Worm (Caenorhabditis elegans): ENCODE data around the gene xnd-1.

Gene xnd-1

DNA sequence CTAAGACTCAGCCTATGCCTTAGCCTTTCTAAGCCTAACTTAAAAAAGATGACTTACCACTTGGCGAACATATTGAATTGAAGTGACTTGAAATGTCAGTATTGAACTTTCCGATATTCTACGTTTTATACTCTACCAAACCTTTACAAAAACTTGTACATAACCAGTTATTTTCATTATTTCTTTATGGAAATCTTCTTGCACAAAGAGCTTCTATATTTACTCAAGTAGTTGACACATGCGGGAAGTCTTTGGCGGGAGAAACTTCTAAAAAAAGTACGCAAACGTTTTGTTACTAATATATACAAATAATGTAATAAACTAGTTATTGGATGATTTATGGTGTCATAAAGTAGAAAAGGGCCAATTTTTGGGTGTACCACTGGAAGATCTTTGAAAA is 35.6 kb upstream of the xnd-1 start, which contains the start of gene nspb-12:
Gene nspb-12, minus strand, starts transcription at position 101 of the 400 bp plus-strand sequence.
- no peak for TF ChIP-seq ztf-11 (tag; optimal IDR thresholded peaks at IDR 0.05)

DNA sequence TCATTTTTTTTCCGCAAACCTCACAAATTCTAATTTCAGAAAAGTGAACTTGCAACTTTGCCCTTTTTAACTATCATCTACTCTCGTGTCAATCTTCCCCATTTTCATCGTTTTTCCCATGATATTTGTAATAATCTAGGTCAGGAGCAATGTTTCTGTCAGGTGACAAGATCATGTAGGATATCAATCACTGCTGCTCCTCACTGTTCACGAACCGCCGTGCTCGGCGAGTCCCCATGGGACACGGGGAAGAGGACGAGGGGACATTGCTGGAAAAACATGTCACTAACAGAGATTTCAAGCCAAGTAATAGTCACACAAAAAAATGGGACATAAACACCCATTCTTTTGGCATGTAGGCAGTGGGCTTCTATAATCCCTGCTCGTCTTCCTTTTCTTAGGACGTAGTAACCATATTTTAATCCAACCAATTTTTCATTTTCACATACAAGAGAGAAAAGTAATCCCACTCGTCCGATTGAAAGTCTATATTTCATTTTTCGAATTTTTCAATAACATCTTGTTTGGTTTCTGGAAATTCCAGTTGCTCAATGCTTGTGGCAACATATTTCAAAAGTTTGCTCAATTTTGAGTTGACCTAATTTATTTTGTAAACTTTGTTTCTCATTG is 33.3 kb upstream of the xnd-1 start:
- TF ChIP-seq mep-1 (tag; optimal IDR thresholded peaks at IDR 0.05), result no peak
- TF ChIP-seq mls-2 (tag; optimal IDR thresholded peaks at IDR 0.05), result no peak
- TF ChIP-seq ceh-43 (GFP tag; optimal IDR thresholded peaks at IDR 0.05), result no peak
- no peak for TF ChIP-seq elt-1 (tag; optimal IDR thresholded peaks at IDR 0.05; ENCODE audit: borderline replicate concordance, insufficient read depth)
- TF ChIP-seq bed-3 (GFP tag; optimal IDR thresholded peaks at IDR 0.05), result no peak
- TF ChIP-seq nhr-28 (tag; optimal IDR thresholded peaks at IDR 0.05), result no peak
- no peak for TF ChIP-seq ztf-11 (tag; optimal IDR thresholded peaks at IDR 0.05)
- no peak for TF ChIP-seq sem-2 (GFP tag; optimal IDR thresholded peaks at IDR 0.05)
- TF ChIP-seq lsy-2 (tag; optimal IDR thresholded peaks at IDR 0.05), result no peak
- no peak for TF ChIP-seq nhr-12 (tag; optimal IDR thresholded peaks at IDR 0.05)
- no peak for TF ChIP-seq lin-13 (tag; optimal IDR thresholded peaks at IDR 0.05)
- TF ChIP-seq tbx-8 (GFP tag; optimal IDR thresholded peaks at IDR 0.05), result no peak
- TF ChIP-seq M03D4.4 (tag; optimal IDR thresholded peaks at IDR 0.05), result no peak
- TF ChIP-seq pha-4 (tag; optimal IDR thresholded peaks at IDR 0.05), result no peak
- no peak for TF ChIP-seq sptf-1 (tag; optimal IDR thresholded peaks at IDR 0.05)
- no peak for TF ChIP-seq ham-2 (GFP tag; optimal IDR thresholded peaks at IDR 0.05)
- no peak for TF ChIP-seq zip-8 (tag; optimal IDR thresholded peaks at IDR 0.05)

DNA sequence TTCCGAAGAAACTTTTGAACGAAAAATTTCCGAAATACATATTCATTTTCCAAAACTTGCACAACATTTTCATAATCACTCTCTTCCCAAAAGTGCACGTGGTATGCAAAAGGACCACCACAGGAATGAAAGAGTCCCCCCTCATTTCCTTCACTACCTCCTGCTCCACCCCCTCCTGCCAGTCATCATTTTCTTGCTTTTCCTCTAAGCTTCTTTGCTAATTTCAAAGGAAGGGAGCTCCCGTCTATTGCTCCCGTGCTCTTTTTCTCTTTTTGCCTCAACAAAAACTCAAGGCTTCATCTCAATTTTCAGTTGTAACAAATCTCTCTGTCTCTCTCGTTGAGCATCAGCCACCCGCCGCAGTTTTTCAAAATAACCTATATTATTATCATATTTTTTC is 31.5 kb upstream of the xnd-1 start:
- no peak for TF ChIP-seq elt-1 (tag; optimal IDR thresholded peaks at IDR 0.05; ENCODE audit: borderline replicate concordance, insufficient read depth)
- peak; percentile 30 for TF ChIP-seq unc-120 (tag; optimal IDR thresholded peaks at IDR 0.05; ENCODE audit: poor library complexity, severe bottlenecking)

DNA sequence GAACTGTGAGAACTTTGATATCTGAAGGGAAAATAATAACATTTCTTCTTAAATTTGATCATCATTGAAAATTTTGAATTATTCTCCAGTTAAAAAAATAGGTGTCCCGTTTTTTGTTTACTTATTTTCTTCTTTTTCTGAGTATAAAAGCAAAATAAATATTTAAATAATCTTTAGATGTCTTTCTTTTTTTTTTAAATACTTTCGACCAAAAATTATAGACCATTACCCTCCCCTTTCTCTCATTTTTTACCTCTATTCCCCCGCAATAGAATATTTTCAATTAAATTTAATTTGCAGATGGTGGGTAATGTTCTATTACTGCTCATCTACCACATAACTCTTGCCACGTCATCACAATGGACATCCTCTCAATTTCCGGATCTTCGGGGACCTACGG is 30.6 kb upstream of the xnd-1 start, which contains the start of gene molo-1:
Gene molo-1, plus strand, starts transcription at position 301 of the 400 bp plus-strand sequence.
- TF ChIP-seq mep-1 (tag; optimal IDR thresholded peaks at IDR 0.05) (no peak), ham-2 (GFP tag; optimal IDR thresholded peaks at IDR 0.05) (no peak), blmp-1 (tag; optimal IDR thresholded peaks at IDR 0.05) (no peak), ces-1 (GFP tag; optimal IDR thresholded peaks at IDR 0.05) (no peak), tbx-8 (GFP tag; optimal IDR thresholded peaks at IDR 0.05) (no peak), hlh-1 (tag; optimal IDR thresholded peaks at IDR 0.05) (no peak), lin-13 (tag; optimal IDR thresholded peaks at IDR 0.05) (no peak), snpc-4 (tag; optimal IDR thresholded peaks at IDR 0.05) (no peak), ceh-83 (GFP tag; optimal IDR thresholded peaks at IDR 0.05) (no peak)

DNA sequence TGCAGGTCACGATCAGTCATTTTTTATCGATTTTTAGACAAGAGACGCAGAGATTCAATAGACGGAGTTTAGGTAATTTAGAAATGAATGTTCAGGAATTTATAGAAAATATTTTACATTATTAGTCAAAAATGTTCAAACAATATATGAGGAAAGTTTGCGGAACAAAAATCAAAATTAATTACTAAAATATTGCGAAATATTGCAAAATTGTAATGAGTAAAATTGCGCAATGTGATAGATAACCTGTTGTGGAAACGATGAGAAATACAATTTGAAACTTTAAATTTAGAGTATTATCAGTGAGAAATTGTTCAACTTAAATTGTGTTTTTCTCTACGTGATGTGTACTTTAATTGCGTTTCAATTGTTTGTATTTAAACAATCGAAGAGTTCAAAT is 23.2 kb upstream of the xnd-1 start, which contains the start of gene F56D2.5:
Gene F56D2.5, minus strand, starts transcription at position 371 of the 400 bp plus-strand sequence.
- no peak for TF ChIP-seq sem-2 (GFP tag; optimal IDR thresholded peaks at IDR 0.05)
- no peak for TF ChIP-seq mep-1 (tag; optimal IDR thresholded peaks at IDR 0.05)
- TF ChIP-seq hlh-1 (tag; optimal IDR thresholded peaks at IDR 0.05), result no peak
- no peak for TF ChIP-seq nhr-237 (tag; optimal IDR thresholded peaks at IDR 0.05)
- TF ChIP-seq cnd-1 (tag; optimal IDR thresholded peaks at IDR 0.05), result no peak
- no peak for TF ChIP-seq ham-2 (GFP tag; optimal IDR thresholded peaks at IDR 0.05)
- TF ChIP-seq unc-62 (GFP tag; optimal IDR thresholded peaks at IDR 0.05), result no peak
- TF ChIP-seq drap-1 (GFP tag; optimal IDR thresholded peaks at IDR 0.05), result no peak
- no peak for TF ChIP-seq blmp-1 (tag; optimal IDR thresholded peaks at IDR 0.05)
- no peak for TF ChIP-seq sptf-1 (tag; optimal IDR thresholded peaks at IDR 0.05)
- TF ChIP-seq ces-1 (GFP tag; optimal IDR thresholded peaks at IDR 0.05), result no peak

- no peak for TF ChIP-seq bed-3 (GFP tag; optimal IDR thresholded peaks at IDR 0.05)
- no peak for TF ChIP-seq sptf-1 (tag; optimal IDR thresholded peaks at IDR 0.05)
- no peak for TF ChIP-seq elt-3 (tag; optimal IDR thresholded peaks at IDR 0.05)
- no peak for TF ChIP-seq unc-39 (tag; optimal IDR thresholded peaks at IDR 0.05)
- TF ChIP-seq zip-8 (tag; optimal IDR thresholded peaks at IDR 0.05), result no peak
- no peak for TF ChIP-seq mep-1 (tag; optimal IDR thresholded peaks at IDR 0.05)
- TF ChIP-seq nhr-12 (tag; optimal IDR thresholded peaks at IDR 0.05), result no peak
- TF ChIP-seq nhr-237 (tag; optimal IDR thresholded peaks at IDR 0.05), result no peak
- TF ChIP-seq flh-1 (GFP tag; optimal IDR thresholded peaks at IDR 0.05), result no peak
- no peak for TF ChIP-seq blmp-1 (tag; optimal IDR thresholded peaks at IDR 0.05)
- no peak for TF ChIP-seq ceh-83 (GFP tag; optimal IDR thresholded peaks at IDR 0.05)
Measured at ce11 chrIII:5582766-5583165, 21.5 kb upstream of the xnd-1 start, which contains the start of the genes F56D2.8 and uev-2. Gene F56D2.8, minus strand, starts transcription at chrIII:5582866. Gene uev-2, plus strand, starts transcription at chrIII:5583125.

Data from whole organism, mixed stage, embryonic.